Worm (Caenorhabditis elegans): Measurements from ENCODE around the gene sdha-1.

- TF ChIP-seq ets-7 (tag; optimal IDR thresholded peaks at IDR 0.05), result no peak
- no peak for TF ChIP-seq aly-1 (tag; optimal IDR thresholded peaks at IDR 0.05)
These were observed 25.2 kb upstream of the sdha-1 start, which contains the start of gene jmjd-3.1 for ce11 chrX:8570997-8571517.
